Fruit fly (Drosophila melanogaster) whole organism, pupa: ENCODE data around the gene Mp.

ENCODE experiments used
- CG14655 ChIP-seq: fragments of 200-800 bp; sonication (Bioruptor generic); optimal IDR thresholded peaks from 3 replicates; lab custom pipeline; 2017; ENCODE audit warnings: mild to moderate bottlenecking, missing biosample characterization, missing genetic modification reagents, missing genetic modification characterization
- CG15710 ChIP-seq: fragments of 200-800 bp; sonication (Bioruptor generic); optimal IDR thresholded peaks from 2 replicates; lab custom pipeline; 2018; ENCODE audit warnings: missing biosample characterization, mild to moderate bottlenecking, missing genetic modification characterization, moderate library complexity
- CG32121 ChIP-seq: fragments of 200-800 bp; sonication (Bioruptor generic); IDR thresholded peaks from 2 replicates; pipeline ENCODE4 v1.3.6; 2022; ENCODE audit warnings: missing biosample characterization, missing genetic modification characterization
- CG8301 ChIP-seq: fragments of 200-800 bp; sonication (Bioruptor generic); optimal IDR thresholded peaks from 2 replicates; lab custom pipeline; 2018; ENCODE audit warnings: missing biosample characterization, mild to moderate bottlenecking, missing genetic modification characterization
- fd96Ca ChIP-seq: fragments of 200-800 bp; sonication (Bioruptor generic); IDR thresholded peaks from 3 replicates; pipeline ENCODE4 v1.3.6; 2022; ENCODE audit warnings: missing biosample characterization, missing genetic modification characterization

DNA sequence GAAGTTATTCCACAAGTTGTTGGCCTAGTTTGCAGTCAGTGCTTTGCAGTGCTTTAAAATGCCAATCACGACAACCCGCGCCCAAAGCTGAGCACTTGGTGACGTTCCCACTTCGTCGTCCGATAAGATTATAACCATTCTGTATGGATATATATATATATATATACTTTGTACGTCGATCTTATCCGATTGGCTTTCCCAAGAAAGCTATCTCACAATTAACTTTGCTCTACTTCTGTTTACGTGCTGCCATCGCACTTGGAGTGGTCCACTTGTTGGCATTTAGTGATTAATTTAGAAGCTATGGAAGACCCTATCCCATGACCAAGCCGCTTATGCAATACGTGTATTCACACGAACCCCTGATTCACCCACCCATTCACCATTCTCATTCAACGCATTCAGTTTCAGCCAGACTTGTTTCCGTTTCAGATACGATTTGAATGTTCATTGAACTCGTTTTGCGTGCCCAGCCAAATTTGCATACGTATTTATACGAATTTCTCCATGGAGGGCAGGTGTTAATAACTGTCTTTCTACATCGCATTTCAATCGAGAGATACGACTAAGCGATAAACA, 36.6 kb upstream of the Mp start:
- TF ChIP-seq CG32121 (GFP tag; lab: Robert Waterston, UW) = no peak
- TF ChIP-seq CG8301 (tag; lab: Kevin White, UChicago) = no peak
- TF ChIP-seq CG14655 (GFP tag; lab: Kevin White, UChicago) = no peak
- no peak for TF ChIP-seq fd96Ca
- TF ChIP-seq CG15710 (tag; lab: Kevin White, UChicago) = no peak
